Fruit fly (Drosophila melanogaster): Measurements from ENCODE around the gene CG8534.
A peak's percentile ranks its signal among the peaks of the same experiment; 100 is the strongest.

CG8534 gene

DNA sequence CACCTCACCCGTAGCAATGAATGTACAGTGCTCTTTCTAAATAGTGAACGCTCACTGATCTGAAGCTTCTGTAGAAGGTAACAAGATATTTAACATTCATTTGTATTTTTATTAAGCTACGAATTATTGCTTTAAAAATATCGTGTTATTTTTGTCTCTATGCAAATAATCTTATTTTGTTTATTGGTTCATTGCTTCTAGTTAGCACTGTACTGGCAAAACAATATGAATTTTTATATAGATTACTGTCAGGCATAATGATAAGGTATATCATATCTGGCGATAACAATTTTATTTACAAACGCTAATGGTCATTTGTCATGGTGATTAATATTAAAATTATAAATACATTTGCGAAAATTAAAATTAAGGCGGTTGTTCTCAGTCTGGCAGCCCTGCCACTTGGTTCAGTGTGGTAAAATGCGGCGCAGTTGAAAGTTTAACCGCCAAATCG lies 41.0 kb upstream of the CG8534 start, which contains the start of gene CG9471 (continued):
- TF ChIP-seq ftz-f1 (GFP tag; optimal IDR thresholded peaks at IDR 0.05) (peak; percentile 29), CG33557 (GFP tag; optimal IDR thresholded peaks at IDR 0.05) (peak; percentile 82), CG3847 (GFP tag; IDR thresholded peaks at IDR 0.05) (peak; percentile 89), HHEX (GFP tag; optimal IDR thresholded peaks at IDR 0.05) (peak; percentile 93), en (GFP tag; optimal IDR thresholded peaks at IDR 0.05) (peak; percentile 72), Xrp1 (GFP tag; IDR thresholded peaks at IDR 0.05) (peak; percentile 95), chn (GFP tag; optimal IDR thresholded peaks at IDR 0.05) (peak; percentile 90), CG6813 (GFP tag; optimal IDR thresholded peaks at IDR 0.05) (peak; percentile 74), fru (optimal IDR thresholded peaks at IDR 0.05) (no peak), nau (GFP tag; optimal IDR thresholded peaks at IDR 0.05) (peak; percentile 87), CG8478 (optimal IDR thresholded peaks at IDR 0.05) (no peak), CG10431 (GFP tag; optimal IDR thresholded peaks at IDR 0.05) (peak; percentile 62), caup (GFP tag; optimal IDR thresholded peaks at IDR 0.05; ENCODE audit: severe bottlenecking) (peak; percentile 87), CG17328 (GFP tag; IDR thresholded peaks at IDR 0.05) (peak; percentile 91), lilli (GFP tag; optimal IDR thresholded peaks at IDR 0.05) (peak; percentile 96), CG10321 (GFP tag; IDR thresholded peaks at IDR 0.05) (peak; percentile 67), jing (GFP tag; optimal IDR thresholded peaks at IDR 0.05) (no peak), Lpt (GFP tag; optimal IDR thresholded peaks at IDR 0.05) (no peak), psq (GFP tag; optimal IDR thresholded peaks at IDR 0.05) (peak; percentile 57), CG2712 (tag; optimal IDR thresholded peaks at IDR 0.05) (peak; percentile 92), Oaz (GFP tag; IDR thresholded peaks at IDR 0.05) (peak; percentile 80), danr (GFP tag; IDR thresholded peaks at IDR 0.05) (peak; percentile 74), CG12659 (GFP tag; optimal IDR thresholded peaks at IDR 0.05) (peak; percentile 93), MESR4 (GFP tag; optimal IDR thresholded peaks at IDR 0.05) (peak; percentile 26), tap (tag; optimal IDR thresholded peaks at IDR 0.05) (peak; percentile 92), CG7963 (GFP tag; IDR thresholded peaks at IDR 0.05; ENCODE audit: partially characterized antibody) (no peak), Jarid2 (GFP tag; optimal IDR thresholded peaks at IDR 0.05) (peak; percentile 62), pzg (GFP tag; optimal IDR thresholded peaks at IDR 0.05) (peak; percentile 54), Dll (GFP tag; IDR thresholded peaks at IDR 0.05; ENCODE audit: partially characterized antibody) (no peak), sens-2 (GFP tag; IDR thresholded peaks at IDR 0.05) (peak; percentile 85), tio (GFP tag; optimal IDR thresholded peaks at IDR 0.05) (no peak), CG11504 (tag; optimal IDR thresholded peaks at IDR 0.05) (peak; percentile 92), CG12744 (GFP tag; optimal IDR thresholded peaks at IDR 0.05) (peak; percentile 83), lmd (GFP tag; IDR thresholded peaks at IDR 0.05) (peak; percentile 92), CG3995 (GFP tag; optimal IDR thresholded peaks at IDR 0.05) (peak; percentile 69), HmgZ (tag; optimal IDR thresholded peaks at IDR 0.05) (peak; percentile 96), Dbx (GFP tag; IDR thresholded peaks at IDR 0.05) (peak; percentile 91), crp (GFP tag; optimal IDR thresholded peaks at IDR 0.05) (peak in 1 of 2 experiments; percentile 38), tin (GFP tag; optimal IDR thresholded peaks at IDR 0.05) (peak; percentile 88), ewg (GFP tag; optimal IDR thresholded peaks at IDR 0.05) (peak; percentile 69), insv (GFP tag; optimal IDR thresholded peaks at IDR 0.05) (peak in 1 of 2 experiments; percentile 55), emc (GFP tag; optimal IDR thresholded peaks at IDR 0.05) (peak; percentile 70), prd (optimal IDR thresholded peaks at IDR 0.05) (no peak), prd (GFP tag; IDR thresholded peaks at IDR 0.05) (peak; percentile 96), CG4404 (GFP tag; IDR thresholded peaks at IDR 0.05) (peak; percentile 79), CG6654 (GFP tag; optimal IDR thresholded peaks at IDR 0.05) (peak; percentile 78), jumu (GFP tag; optimal IDR thresholded peaks at IDR 0.05) (peak; percentile 86), MBD-R2 (GFP tag; IDR thresholded peaks at IDR 0.05) (peak; percentile 79), C15 (GFP tag; IDR thresholded peaks at IDR 0.05) (peak; percentile 71; the same call in 1 of the 3 replicates), wek (GFP tag; optimal IDR thresholded peaks at IDR 0.05) (peak; percentile 73), Adf1 (GFP tag; IDR thresholded peaks at IDR 0.05) (peak; percentile 71), CG4820 (GFP tag; optimal IDR thresholded peaks at IDR 0.05) (peak; percentile 89)

Data from whole organism, embryonic.